Fruit fly (Drosophila melanogaster): ENCODE data around the gene CG7824.

Gene CG7824

dm6 chr3R:29903775-29904356 lies 45.1 kb upstream of the CG7824 start, which contains the start of gene CG15517 (continued):
- TF ChIP-seq Hr78 (GFP tag; optimal IDR thresholded peaks at IDR 0.05) = no peak
- no peak for TF ChIP-seq CG10959 (GFP tag; IDR thresholded peaks at IDR 0.05)
- 0 out of 2 replicates have a peak, but pooled peaks have one; percentile 9 for TF ChIP-seq CG3847 (GFP tag; IDR thresholded peaks at IDR 0.05)
- TF ChIP-seq aop (GFP tag; IDR thresholded peaks at IDR 0.05) = no peak
- no peak for TF ChIP-seq scrt (GFP tag; optimal IDR thresholded peaks at IDR 0.05)
- TF ChIP-seq gcm2 (GFP tag; optimal IDR thresholded peaks at IDR 0.05) = no peak
- peak; percentile 27 for TF ChIP-seq Ssrp (tag; optimal IDR thresholded peaks at IDR 0.05)
- TF ChIP-seq CG2678 (tag; optimal IDR thresholded peaks at IDR 0.05) = peak; percentile 15
- no peak for TF ChIP-seq ewg (GFP tag; optimal IDR thresholded peaks at IDR 0.05)
- no peak for TF ChIP-seq Kr (GFP tag; optimal IDR thresholded peaks at IDR 0.05)
- TF ChIP-seq Jarid2 (GFP tag; optimal IDR thresholded peaks at IDR 0.05) = no peak
- no peak for TF ChIP-seq Rx (GFP tag; IDR thresholded peaks at IDR 0.05)
- TF ChIP-seq stc (GFP tag; IDR thresholded peaks at IDR 0.05) = no peak
- TF ChIP-seq CG6654 (GFP tag; optimal IDR thresholded peaks at IDR 0.05) = no peak
- TF ChIP-seq Hmx (GFP tag; optimal IDR thresholded peaks at IDR 0.05) = no peak
- TF ChIP-seq CG1529 (GFP tag; optimal IDR thresholded peaks at IDR 0.05) = no peak
- no peak for TF ChIP-seq crp (GFP tag; optimal IDR thresholded peaks at IDR 0.05)
- TF ChIP-seq CG4617 (GFP tag; optimal IDR thresholded peaks at IDR 0.05; ENCODE audit: borderline replicate concordance) = no peak
- TF ChIP-seq kni (GFP tag; optimal IDR thresholded peaks at IDR 0.05) = no peak
- TF ChIP-seq Ptx1 (GFP tag; IDR thresholded peaks at IDR 0.05) = peak; percentile 43; the same call in 1 of the 2 replicates
- TF ChIP-seq ERR (GFP tag; optimal IDR thresholded peaks at IDR 0.05) = no peak
- TF ChIP-seq CG15073 (GFP tag; optimal IDR thresholded peaks at IDR 0.05) = no peak
- no peak for TF ChIP-seq sr (GFP tag; IDR thresholded peaks at IDR 0.05)
- no peak for TF ChIP-seq CG10366 (GFP tag; IDR thresholded peaks at IDR 0.05)
- no peak for TF ChIP-seq pho (GFP tag; optimal IDR thresholded peaks at IDR 0.05)
- TF ChIP-seq CG12769 (tag; optimal IDR thresholded peaks at IDR 0.05) = no peak
- no peak for TF ChIP-seq hth (optimal IDR thresholded peaks at IDR 0.05)
- TF ChIP-seq CG16779 (GFP tag; IDR thresholded peaks at IDR 0.05) = no peak
- no peak for TF ChIP-seq CG18619 (GFP tag; optimal IDR thresholded peaks at IDR 0.05)
- no peak for TF ChIP-seq NFAT (GFP tag; IDR thresholded peaks at IDR 0.05)
- TF ChIP-seq h (optimal IDR thresholded peaks at IDR 0.05) = no peak
- no peak for TF ChIP-seq bab2 (GFP tag; optimal IDR thresholded peaks at IDR 0.05)
- peak; percentile 3 for TF ChIP-seq pita (GFP tag; optimal IDR thresholded peaks at IDR 0.05)
- TF ChIP-seq az2 (GFP tag; optimal IDR thresholded peaks at IDR 0.05) = no peak
- TF ChIP-seq GATAe (GFP tag; conservative IDR thresholded peaks at IDR 0.05) = no peak
- TF ChIP-seq CG8765 (GFP tag; IDR thresholded peaks at IDR 0.05) = no peak
- TF ChIP-seq vvl (GFP tag; IDR thresholded peaks at IDR 0.05) = peak; percentile 85
- no peak for TF ChIP-seq HmgD (GFP tag; optimal IDR thresholded peaks at IDR 0.05)
- TF ChIP-seq Atf6 (GFP tag; IDR thresholded peaks at IDR 0.05) = no peak
- peak; percentile 6 for TF ChIP-seq unpg (GFP tag; optimal IDR thresholded peaks at IDR 0.05)
- TF ChIP-seq Nf-YA (GFP tag; IDR thresholded peaks at IDR 0.05) = no peak
- TF ChIP-seq chm (GFP tag; IDR thresholded peaks at IDR 0.05) = no peak
- TF ChIP-seq Antp (GFP tag; optimal IDR thresholded peaks at IDR 0.05) = no peak
- no peak for TF ChIP-seq CG9876 (GFP tag; optimal IDR thresholded peaks at IDR 0.05)
- TF ChIP-seq fd64A (GFP tag; optimal IDR thresholded peaks at IDR 0.05) = no peak
- no peak for TF ChIP-seq CG7556 (GFP tag; optimal IDR thresholded peaks at IDR 0.05)
- no peak for TF ChIP-seq zfh1 (GFP tag; IDR thresholded peaks at IDR 0.05)
- TF ChIP-seq CG32772 (GFP tag; IDR thresholded peaks at IDR 0.05) = no peak
- no peak for TF ChIP-seq zf30C (GFP tag; optimal IDR thresholded peaks at IDR 0.05)
- TF ChIP-seq Hey (tag; optimal IDR thresholded peaks at IDR 0.05) = no peak
- TF ChIP-seq wek (GFP tag; optimal IDR thresholded peaks at IDR 0.05) = no peak
- TF ChIP-seq Sry-δ (GFP tag; optimal IDR thresholded peaks at IDR 0.05) = no peak
